Fruit fly (Drosophila melanogaster) whole organism, embryonic: ENCODE results near the gene CG9184.

Experiments
- ATbp ChIP-seq: fragments of 200-800 bp; sonication (Bioruptor generic); optimal IDR thresholded peaks from 2 replicates; lab custom pipeline; 2017; ENCODE audit warnings: missing biosample characterization, mild to moderate bottlenecking, missing genetic modification characterization, missing genetic modification reagents
- Atf6 ChIP-seq: fragments of 200-800 bp; sonication (Bioruptor generic); IDR thresholded peaks from 2 replicates; pipeline ENCODE4 v1.3.6; 2022; ENCODE audit warnings: missing biosample characterization, missing genetic modification characterization
- Awh ChIP-seq: fragments of 200-800 bp; sonication (Bioruptor generic); IDR thresholded peaks from 2 replicates; pipeline ENCODE4, ENCODE4 v1.3.6; 2022; ENCODE audit warnings: missing biosample characterization, missing genetic modification characterization
- CG11456 ChIP-seq: fragments of 200-800 bp; sonication (Bioruptor generic); IDR thresholded peaks from 3 replicates; pipeline ENCODE4 v1.3.6; 2022; ENCODE audit warnings: missing biosample characterization, missing genetic modification characterization
- CG11504 ChIP-seq: fragments of 200-800 bp; sonication (Bioruptor generic); optimal IDR thresholded peaks from 3 replicates; lab custom pipeline; 2019; ENCODE audit warnings: missing biosample characterization, mild to moderate bottlenecking, missing genetic modification characterization, moderate library complexity
- CG11560 ChIP-seq: fragments of 200-800 bp; sonication (Bioruptor generic); IDR thresholded peaks from 3 replicates; pipeline ENCODE4 v1.3.6; 2022; ENCODE audit warnings: missing biosample characterization, missing genetic modification characterization
- CG13123 ChIP-seq: fragments of 200-800 bp; sonication (Bioruptor generic); optimal IDR thresholded peaks from 2 replicates; lab custom pipeline; 2016; ENCODE audit warnings: missing biosample characterization, missing genetic modification characterization
- CG15479 ChIP-seq: fragments of 200-800 bp; sonication (Bioruptor generic); optimal IDR thresholded peaks from 3 replicates; lab custom pipeline; 2019; ENCODE audit warnings: missing biosample characterization, mild to moderate bottlenecking, missing genetic modification characterization, moderate library complexity
- CG3281 ChIP-seq: fragments of 200-800 bp; sonication (Bioruptor generic); optimal IDR thresholded peaks from 3 replicates; lab custom pipeline; 2017; ENCODE audit warnings: missing biosample characterization, mild to moderate bottlenecking, missing genetic modification characterization
- CG34376 ChIP-seq: fragments of 200-800 bp; sonication (Bioruptor generic); optimal IDR thresholded peaks from 2 replicates; lab custom pipeline; 2018; ENCODE audit warnings: missing biosample characterization, mild to moderate bottlenecking, missing genetic modification characterization
- CG4282 ChIP-seq: fragments of 200-800 bp; sonication (Bioruptor generic); optimal IDR thresholded peaks from 2 replicates; lab custom pipeline; 2016; ENCODE audit warnings: missing biosample characterization, missing genetic modification characterization
- CG4360 ChIP-seq: fragments of 200-800 bp; sonication (Bioruptor generic); IDR thresholded peaks from 2 replicates; pipeline ENCODE4 v1.3.6; 2022; ENCODE audit warnings: missing biosample characterization, missing genetic modification characterization
- CG4707 ChIP-seq: fragments of 200-800 bp; sonication (Bioruptor generic); optimal IDR thresholded peaks from 2 replicates; lab custom pipeline; 2018; ENCODE audit warnings: missing biosample characterization, mild to moderate bottlenecking, missing genetic modification characterization, moderate library complexity
- CG4730 ChIP-seq: fragments of 200-800 bp; sonication (Bioruptor generic); IDR thresholded peaks from 2 replicates; pipeline ENCODE4 v1.3.6; 2022; ENCODE audit warnings: missing biosample characterization, missing genetic modification characterization
- CG4820 ChIP-seq: fragments of 200-800 bp; sonication (Bioruptor generic); optimal IDR thresholded peaks from 3 replicates; lab custom pipeline; 2016; ENCODE audit warnings: missing biosample characterization, missing genetic modification characterization
- CG6175 ChIP-seq: fragments of 200-800 bp; sonication (Bioruptor generic); IDR thresholded peaks from 3 replicates; pipeline ENCODE4 v1.3.6; 2022; ENCODE audit warnings: missing biosample characterization, missing genetic modification characterization
- CG8281 ChIP-seq: fragments of 200-800 bp; sonication (Bioruptor generic); optimal IDR thresholded peaks from 2 replicates; lab custom pipeline; 2018; ENCODE audit warnings: missing biosample characterization, mild to moderate bottlenecking, missing genetic modification characterization, moderate library complexity
- CG9727 ChIP-seq: fragments of 200-800 bp; sonication (Bioruptor generic); optimal IDR thresholded peaks from 3 replicates; lab custom pipeline; 2017; ENCODE audit warnings: missing biosample characterization, mild to moderate bottlenecking, missing genetic modification characterization
- CrebB ChIP-seq: fragments of 200-800 bp; sonication (Bioruptor generic); optimal IDR thresholded peaks from 3 replicates; lab custom pipeline; 2018; ENCODE audit warnings: missing biosample characterization, mild to moderate bottlenecking, missing genetic modification characterization
- Doc3 ChIP-seq: fragments of 200-800 bp; sonication (Bioruptor generic); IDR thresholded peaks from 3 replicates; pipeline ENCODE4 v1.3.6; 2022; ENCODE audit warnings: missing biosample characterization, missing genetic modification characterization; ENCODE audit not compliant: partially characterized antibody
- HLH54F ChIP-seq: fragments of 200-800 bp; sonication (Bioruptor generic); optimal IDR thresholded peaks from 3 replicates; lab custom pipeline; 2016; ENCODE audit warnings: missing biosample characterization, missing genetic modification characterization
- Hmx ChIP-seq: fragments of 200-800 bp; sonication (Bioruptor generic); optimal IDR thresholded peaks from 2 replicates; lab custom pipeline; 2016; ENCODE audit warnings: missing biosample characterization, missing genetic modification characterization
- Hr78 ChIP-seq, 2 experiments: fragments of 200-800 bp in 1 of 2; fragments of >200 bp in 1 of 2; sonication (Bioruptor generic) in 1 of 2; optimal IDR thresholded peaks; 2 replicates each; lab custom pipeline; 2017 to 2019; ENCODE audit warnings: missing biosample characterization in 2 of 2, missing genetic modification characterization in 2 of 2, mild to moderate bottlenecking in 1 of 2, moderate library complexity in 1 of 2
- MTF-1 ChIP-seq: fragments of 200-800 bp; sonication (Bioruptor generic); optimal IDR thresholded peaks from 2 replicates; lab custom pipeline; 2018; ENCODE audit warnings: missing biosample characterization, mild to moderate bottlenecking, missing genetic modification characterization, borderline replicate concordance
- Mrtf ChIP-seq: fragments of 200-800 bp; sonication (Bioruptor generic); IDR thresholded peaks from 3 replicates; pipeline ENCODE4 v1.3.6; 2022; ENCODE audit warnings: missing biosample characterization, missing genetic modification characterization
- Myb ChIP-seq: fragments of 200-800 bp; sonication (Bioruptor generic); optimal IDR thresholded peaks from 2 replicates; lab custom pipeline; 2016; ENCODE audit warnings: missing biosample characterization, missing genetic modification characterization
- Optix ChIP-seq: fragments of 200-800 bp; sonication (Bioruptor generic); IDR thresholded peaks from 3 replicates; pipeline ENCODE4 v1.3.6; 2022; ENCODE audit warnings: missing biosample characterization, missing genetic modification characterization
- Rfx ChIP-seq: fragments of 200-800 bp; sonication (Bioruptor generic); IDR thresholded peaks from 2 replicates; pipeline ENCODE4 v1.3.6; 2022; ENCODE audit warnings: missing biosample characterization, missing genetic modification characterization
- Scr ChIP-seq: fragments of 200-800 bp; sonication (Bioruptor generic); IDR thresholded peaks from 2 replicates; pipeline ENCODE4 v1.3.6; 2022; ENCODE audit warnings: missing biosample characterization, missing genetic modification characterization; ENCODE audit not compliant: partially characterized antibody
- Stat92E ChIP-seq, 3 experiments: fragments of >200 bp in 2 of 3; fragments of 200-800 bp in 1 of 3; sonication (Bioruptor generic) in 1 of 3; optimal IDR thresholded peaks; 2 replicates each; lab custom pipeline; 2017 to 2019; ENCODE audit warnings: missing biosample characterization in 3 of 3, missing genetic modification characterization in 3 of 3, mild to moderate bottlenecking in 1 of 3, moderate library complexity in 1 of 3
- Trl ChIP-seq, 3 experiments: fragments of >200 bp in 2 of 3; fragments of 200-800 bp in 1 of 3; sonication (Bioruptor generic) in 1 of 3; optimal IDR thresholded peaks; 2 replicates in 1 of 3; 3 replicates in 2 of 3; lab custom pipeline; 2016 to 2017; ENCODE audit warnings: missing biosample characterization in 1 of 3, missing genetic modification characterization in 1 of 3
- bab2 ChIP-seq: fragments of 200-800 bp; sonication (Bioruptor generic); optimal IDR thresholded peaks from 2 replicates; lab custom pipeline; 2016; ENCODE audit warnings: missing biosample characterization, missing genetic modification characterization
- cas ChIP-seq: fragments of 200-800 bp; sonication (Bioruptor generic); IDR thresholded peaks from 2 replicates; pipeline ENCODE4 v1.3.6; 2022; ENCODE audit warnings: missing biosample characterization, missing genetic modification characterization
- dati ChIP-seq: fragments of 200-800 bp; sonication (Bioruptor generic); IDR thresholded peaks from 2 replicates; pipeline ENCODE4 v1.3.6; 2022; ENCODE audit warnings: missing biosample characterization, missing genetic modification characterization
- dimm ChIP-seq: fragments of 200-800 bp; sonication (Bioruptor generic); IDR thresholded peaks from 2 replicates; pipeline ENCODE4 v1.3.6; 2022; ENCODE audit warnings: missing biosample characterization, missing genetic modification characterization
- jing ChIP-seq: fragments of 200-800 bp; sonication (Bioruptor generic); optimal IDR thresholded peaks from 2 replicates; lab custom pipeline; 2018; ENCODE audit warnings: missing biosample characterization, mild to moderate bottlenecking, missing genetic modification characterization
- nmo ChIP-seq: fragments of 200-800 bp; sonication (Bioruptor generic); optimal IDR thresholded peaks from 2 replicates; lab custom pipeline; 2018; ENCODE audit warnings: missing biosample characterization, mild to moderate bottlenecking, missing genetic modification characterization, moderate library complexity
- pb ChIP-seq: fragments of 200-800 bp; sonication (Bioruptor generic); optimal IDR thresholded peaks from 3 replicates; lab custom pipeline; 2016; ENCODE audit warnings: missing biosample characterization, missing genetic modification characterization
- psq ChIP-seq: fragments of 200-800 bp; sonication (Bioruptor generic); optimal IDR thresholded peaks from 2 replicates; lab custom pipeline; 2017; ENCODE audit warnings: missing biosample characterization, missing genetic modification characterization
- schlank ChIP-seq: fragments of 200-800 bp; sonication (Bioruptor generic); optimal IDR thresholded peaks from 2 replicates; lab custom pipeline; 2018; ENCODE audit warnings: missing biosample characterization, mild to moderate bottlenecking, missing genetic modification characterization
- slbo ChIP-seq: fragments of 200-800 bp; sonication (Bioruptor generic); IDR thresholded peaks from 2 replicates; pipeline ENCODE4 v1.3.6; 2022; ENCODE audit warnings: missing biosample characterization, missing genetic modification characterization
- sr ChIP-seq: fragments of 200-800 bp; sonication (Bioruptor generic); IDR thresholded peaks from 3 replicates; pipeline ENCODE4 v1.3.6; 2022; ENCODE audit warnings: missing biosample characterization, missing genetic modification characterization
- stwl ChIP-seq: fragments of 200-800 bp; sonication (Bioruptor generic); optimal IDR thresholded peaks from 3 replicates; lab custom pipeline; 2018; ENCODE audit warnings: missing biosample characterization, mild to moderate bottlenecking, missing genetic modification characterization, moderate library complexity
- tin ChIP-seq: fragments of 200-800 bp; sonication (Bioruptor generic); optimal IDR thresholded peaks from 3 replicates; lab custom pipeline; 2016; ENCODE audit warnings: missing biosample characterization, missing genetic modification characterization
- twi ChIP-seq: fragments of 200-800 bp; optimal IDR thresholded peaks from 2 replicates; lab custom pipeline; 2019; ENCODE audit warnings: missing biosample characterization, mild to moderate bottlenecking, missing genetic modification characterization, moderate library complexity
- vnd ChIP-seq: fragments of 200-800 bp; sonication (Bioruptor generic); IDR thresholded peaks from 3 replicates; pipeline ENCODE4 v1.3.6; 2022; ENCODE audit warnings: missing biosample characterization, missing genetic modification characterization; ENCODE audit not compliant: partially characterized antibody
- wek ChIP-seq: fragments of 200-800 bp; sonication (Bioruptor generic); optimal IDR thresholded peaks from 3 replicates; lab custom pipeline; 2018; ENCODE audit warnings: missing biosample characterization, mild to moderate bottlenecking, missing genetic modification characterization, moderate library complexity

The CG9184 gene

dm6 chr3L:1334571-1335427 is 12.2 kb upstream of the CG9184 start, which contains the start of the genes Hmbs and CG2211 (continued):
- peak; percentile 74; the same call in 2 of the 3 replicates for TF ChIP-seq CG11560
- peak; percentile 91 for TF ChIP-seq slbo (GFP tag; lab: Robert Waterston, UW)
- TF ChIP-seq CG11504 (tag; lab: Kevin White, UChicago) = no peak
- peak; percentile 86 for TF ChIP-seq Mrtf (GFP tag; lab: Robert Waterston, UW)
- peak; percentile 33 for TF ChIP-seq schlank (tag; lab: Kevin White, UChicago)
- TF ChIP-seq bab2 (GFP tag; lab: Kevin White, UChicago) = peak; percentile 93
- no peak for TF ChIP-seq CG15479 (GFP tag; lab: Kevin White, UChicago)
- peak; percentile 78 for TF ChIP-seq Myb
- peak; percentile 35; the same call in 1 of the 3 replicates for TF ChIP-seq sr
- TF ChIP-seq Doc3 = no peak
- TF ChIP-seq CG3281 (GFP tag; lab: Kevin White, UChicago) = peak; percentile 86
- TF ChIP-seq CG4820 = peak; percentile 87
- TF ChIP-seq CG4730 (GFP tag; lab: Robert Waterston, UW) = peak; percentile 60
- TF ChIP-seq Awh (GFP tag; lab: Robert Waterston, UW) = peak; percentile 82
- TF ChIP-seq CG8281 (tag; lab: Kevin White, UChicago) = peak; percentile 48
- TF ChIP-seq wek (GFP tag; lab: Kevin White, UChicago) = peak; percentile 28
- peak in 1 of 3 experiments; percentile 60 for TF ChIP-seq Stat92E (GFP tag; optimal IDR thresholded peaks at IDR 0.05; lab: Kevin White, UChicago)
- TF ChIP-seq Trl (optimal IDR thresholded peaks at IDR 0.05; lab: Kevin White, UChicago) = no peak
- peak; percentile 89 for TF ChIP-seq Trl (GFP tag; optimal IDR thresholded peaks at IDR 0.05; lab: Kevin White, UChicago)
- TF ChIP-seq Rfx (GFP tag; lab: Robert Waterston, UW) = peak; percentile 92
- peak; percentile 73 for TF ChIP-seq psq (GFP tag; lab: Kevin White, UChicago)
- peak; percentile 67; the same call in 2 of the 3 replicates for TF ChIP-seq CG6175 (GFP tag; lab: Robert Waterston, UW)
- TF ChIP-seq MTF-1 = peak; percentile 68
- TF ChIP-seq stwl (tag; lab: Kevin White, UChicago) = peak; percentile 92
- TF ChIP-seq CG4282 (GFP tag; lab: Kevin White, UChicago) = peak; percentile 74
- TF ChIP-seq ATbp (GFP tag; lab: Kevin White, UChicago) = no peak
- TF ChIP-seq jing = no peak
- peak; percentile 59; the same call in 2 of the 3 replicates for TF ChIP-seq Optix (GFP tag; lab: Robert Waterston, UW)
- TF ChIP-seq nmo (GFP tag; lab: Kevin White, UChicago) = peak; percentile 90
- peak; percentile 87 for TF ChIP-seq CG9727 (GFP tag; lab: Kevin White, UChicago)
- TF ChIP-seq Hmx (GFP tag; lab: Kevin White, UChicago) = peak; percentile 72
- TF ChIP-seq tin (GFP tag; lab: Kevin White, UChicago) = peak; percentile 92
- TF ChIP-seq pb (GFP tag; lab: Kevin White, UChicago) = peak; percentile 18
- TF ChIP-seq CG4707 = no peak
- 0 out of 2 replicates have a peak, but pooled peaks have one; percentile 57 for TF ChIP-seq cas
- peak in 1 of 2 experiments; percentile 90 for TF ChIP-seq Hr78 (GFP tag; optimal IDR thresholded peaks at IDR 0.05; lab: Kevin White, UChicago)
- no peak for TF ChIP-seq dati (GFP tag; lab: Robert Waterston, UW)
- no peak for TF ChIP-seq vnd
- TF ChIP-seq CG34376 (GFP tag; lab: Kevin White, UChicago) = peak; percentile 71
- TF ChIP-seq CG4360 (GFP tag; lab: Robert Waterston, UW) = peak; percentile 66; the same call in 1 of the 2 replicates
- TF ChIP-seq CG13123 (GFP tag; lab: Kevin White, UChicago) = peak; percentile 82
- TF ChIP-seq dimm = 0 out of 2 replicates have a peak, but pooled peaks have one; percentile 30
- TF ChIP-seq HLH54F (GFP tag; lab: Kevin White, UChicago) = peak; percentile 93
- peak; percentile 75 for TF ChIP-seq CrebB (tag; lab: Kevin White, UChicago)
- TF ChIP-seq twi (tag; lab: Kevin White, UChicago) = peak; percentile 77
- TF ChIP-seq CG11456 (GFP tag; lab: Robert Waterston, UW) = peak; percentile 87; the same call in 2 of the 3 replicates
- TF ChIP-seq Atf6 = peak; percentile 88
- TF ChIP-seq Scr (GFP tag; lab: Robert Waterston, UW) = peak; percentile 55
